ENCODE assay signal across 2 worm cellular contexts in the genomic region with DNA sequence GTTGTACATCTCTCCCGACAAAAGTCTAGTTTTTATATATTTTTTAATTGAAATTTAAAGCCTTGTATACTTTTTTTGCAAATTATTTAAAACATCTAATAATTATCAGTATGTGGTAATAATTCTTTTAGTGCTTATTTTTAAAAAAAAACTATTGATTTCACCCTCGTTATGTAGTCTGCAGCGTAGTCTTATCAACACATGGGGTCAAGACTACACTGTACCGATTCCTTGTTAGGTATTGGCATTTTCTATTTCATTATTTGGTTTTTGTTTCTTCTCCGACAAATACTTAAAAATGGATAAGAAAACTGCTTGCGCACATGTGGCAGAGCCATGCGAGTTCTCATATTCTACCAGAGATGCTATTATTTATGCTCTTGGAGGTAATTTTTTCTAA.
TF ChIP-seq lines count a peak whose summit lies in the region.

A gene (plus strand): TSS at position 237 of the 400 bp plus-strand sequence.

TF ChIP-seq in whole organism, L1 larva, 84 proteins besides CTCF, POLR2A, EP300 and RAD21 (continued from another document):
- TF ChIP-seq grh-1 (GFP tag; IDR thresholded peaks at IDR 0.05; lab: Robert Waterston, UW) (no peak), tlp-1 (tag; optimal IDR thresholded peaks at IDR 0.05; lab: Kevin White, UChicago) (no peak), nhr-28 (tag; optimal IDR thresholded peaks at IDR 0.05; lab: Kevin White, UChicago) (no peak), snpc-4 (tag; optimal IDR thresholded peaks at IDR 0.05; lab: Kevin White, UChicago) (no peak), nhr-20 (tag; optimal IDR thresholded peaks at IDR 0.05; lab: Kevin White, UChicago) (peak; percentile 36), ztf-4 (tag; optimal IDR thresholded peaks at IDR 0.05; lab: Kevin White, UChicago) (no peak), unc-130 (tag; optimal IDR thresholded peaks at IDR 0.05; lab: Kevin White, UChicago) (no peak), zag-1 (tag; optimal IDR thresholded peaks at IDR 0.05; lab: Kevin White, UChicago) (no peak), skn-1 (tag; optimal IDR thresholded peaks at IDR 0.05; lab: Kevin White, UChicago) (no peak)

TF ChIP-seq in whole organism, L4 larva, 104 proteins besides CTCF, POLR2A, EP300 and RAD21 (continued from another document):
- TF ChIP-seq lin-38 (GFP tag; IDR thresholded peaks at IDR 0.05; lab: Robert Waterston, UW) (no peak), nhr-111 (GFP tag; optimal IDR thresholded peaks at IDR 0.05; lab: Kevin White, UChicago) (no peak), egl-43 (GFP tag; IDR thresholded peaks at IDR 0.05; lab: Robert Waterston, UW) (no peak), Y5F2A.4 (GFP tag; optimal IDR thresholded peaks at IDR 0.05; lab: Kevin White, UChicago) (no peak), daf-16 (GFP tag; optimal IDR thresholded peaks at IDR 0.05; lab: Kevin White, UChicago) (no peak), daf-16 (tag; optimal IDR thresholded peaks at IDR 0.05; lab: Kevin White, UChicago) (peak; percentile 75), fos-1 (tag; optimal IDR thresholded peaks at IDR 0.05; lab: Kevin White, UChicago) (no peak), dmd-6 (GFP tag; IDR thresholded peaks at IDR 0.05; lab: Robert Waterston, UW) (no peak), nhr-77 (tag; optimal IDR thresholded peaks at IDR 0.05; lab: Kevin White, UChicago) (peak; percentile 37), madf-5 (GFP tag; IDR thresholded peaks at IDR 0.05; lab: Robert Waterston, UW) (no peak), lin-29 (GFP tag; IDR thresholded peaks at IDR 0.05; lab: Robert Waterston, UW) (no peak), ztf-7 (tag; optimal IDR thresholded peaks at IDR 0.05; lab: Kevin White, UChicago) (no peak), ceh-44 (GFP tag; IDR thresholded peaks at IDR 0.05; lab: Robert Waterston, UW) (no peak), daf-8 (GFP tag; IDR thresholded peaks at IDR 0.05; lab: Robert Waterston, UW) (no peak), vab-7 (GFP tag; IDR thresholded peaks at IDR 0.05; lab: Robert Waterston, UW) (no peak), spr-1 (tag; optimal IDR thresholded peaks at IDR 0.05; lab: Kevin White, UChicago) (no peak), lin-1 (GFP tag; IDR thresholded peaks at IDR 0.05; lab: Robert Waterston, UW) (no peak), dve-1 (tag; optimal IDR thresholded peaks at IDR 0.05; lab: Kevin White, UChicago; ENCODE audit: insufficient read depth) (peak; percentile 24), mdl-1 (tag; optimal IDR thresholded peaks at IDR 0.05; lab: Kevin White, UChicago) (peak in 1 of 2 experiments; percentile 21), saeg-2 (GFP tag; IDR thresholded peaks at IDR 0.05; lab: Robert Waterston, UW) (no peak), dmd-8 (GFP tag; IDR thresholded peaks at IDR 0.05; lab: Robert Waterston, UW) (no peak), nhr-6 (tag; optimal IDR thresholded peaks at IDR 0.05; lab: Kevin White, UChicago) (no peak), daf-12 (tag; optimal IDR thresholded peaks at IDR 0.05; lab: Kevin White, UChicago) (no peak), F44E2.7 (GFP tag; IDR thresholded peaks at IDR 0.05; lab: Robert Waterston, UW) (no peak), snpc-1.2 (GFP tag; IDR thresholded peaks at IDR 0.05; lab: Robert Waterston, UW) (no peak), F37D6.2 (tag; optimal IDR thresholded peaks at IDR 0.05; lab: Kevin White, UChicago) (no peak), hlh-11 (tag; optimal IDR thresholded peaks at IDR 0.05; lab: Kevin White, UChicago) (peak; percentile 33), dpl-1 (GFP tag; optimal IDR thresholded peaks at IDR 0.05; lab: Kevin White, UChicago) (no peak), hmg-1.1 (GFP tag; IDR thresholded peaks at IDR 0.05; lab: Robert Waterston, UW) (no peak), nhr-76 (tag; optimal IDR thresholded peaks at IDR 0.05; lab: Kevin White, UChicago) (no peak), ama-1 (optimal IDR thresholded peaks at IDR 0.05; lab: Kevin White, UChicago) (no peak)
